Fruit fly (Drosophila melanogaster) whole organism, adult: ENCODE results near the gene ppk21.

Source experiments
- CG1620 ChIP-seq: fragments of 200-800 bp; sonication (Bioruptor generic); optimal IDR thresholded peaks from 2 replicates; lab custom pipeline; 2016; ENCODE audit warnings: missing biosample characterization, missing genetic modification characterization
- CG33017 ChIP-seq: fragments of 200-800 bp; sonication (Bioruptor generic); optimal IDR thresholded peaks from 2 replicates; lab custom pipeline; 2018; ENCODE audit warnings: missing biosample characterization, mild to moderate bottlenecking, missing genetic modification characterization, moderate library complexity
- Mnt ChIP-seq: fragments of 200-800 bp; sonication (Bioruptor generic); optimal IDR thresholded peaks from 2 replicates; lab custom pipeline; 2016; ENCODE audit warnings: missing biosample characterization, mild to moderate bottlenecking, missing genetic modification characterization

dm6 chr3R:29705789-29706303 is 41.3 kb downstream of the ppk21 start:
- TF ChIP-seq CG33017 (tag; lab: Kevin White, UChicago) (no peak), Mnt (GFP tag; lab: Kevin White, UChicago) (no peak), CG1620 (GFP tag; lab: Kevin White, UChicago) (no peak)
